Worm (Caenorhabditis elegans): Measurements from ENCODE around the gene F17C11.22.
A peak's percentile ranks its signal among the peaks of the same experiment; 100 is the strongest.

F17C11.22 gene

DNA sequence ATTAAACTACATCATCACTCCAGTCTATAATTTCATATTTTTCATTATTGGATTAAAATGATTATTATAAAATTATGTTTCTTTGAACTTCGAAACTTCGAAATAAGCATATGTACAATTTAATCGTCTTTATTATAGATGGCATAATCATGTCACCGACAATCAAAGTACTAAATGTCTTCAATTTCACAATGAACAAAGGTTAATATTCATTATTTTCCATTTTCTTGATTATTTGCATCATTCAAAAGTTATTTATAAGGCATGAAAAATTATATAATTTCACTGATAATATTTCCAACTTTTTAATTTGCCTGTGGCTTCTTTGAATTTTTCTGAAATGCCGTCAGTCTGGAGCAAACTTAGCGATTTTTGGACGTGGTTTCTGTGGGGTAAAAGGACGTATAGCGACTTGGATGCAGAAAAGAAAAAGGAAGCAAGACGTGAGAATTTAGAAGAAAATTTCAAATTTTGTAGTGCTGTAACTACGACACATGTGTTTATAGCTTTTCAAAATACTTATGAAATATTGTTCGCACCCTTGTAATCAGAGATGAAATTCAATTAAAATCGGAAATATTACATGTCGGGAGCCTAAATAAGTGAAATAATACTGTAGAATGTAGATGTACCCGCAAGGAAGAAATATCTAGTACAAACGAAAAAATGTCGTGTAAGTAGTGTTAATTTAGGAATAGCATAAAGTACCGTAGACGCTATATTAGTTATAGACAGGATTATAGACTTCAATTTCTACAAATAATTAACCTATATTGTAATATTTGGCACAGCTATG, 14.1 kb downstream of the F17C11.22 start, which contains the start of gene F17C11.13 (continued):
- TF ChIP-seq Y105C5A.15 (GFP tag; IDR thresholded peaks at IDR 0.05) (no peak), lin-38 (GFP tag; IDR thresholded peaks at IDR 0.05) (no peak), aha-1 (tag) (peak; percentile 98), zfp-2 (tag; optimal IDR thresholded peaks at IDR 0.05) (no peak), spr-1 (tag; optimal IDR thresholded peaks at IDR 0.05) (no peak), Y75B8A.6 (GFP tag; IDR thresholded peaks at IDR 0.05) (no peak), pqm-1 (tag; optimal IDR thresholded peaks at IDR 0.05) (peak; percentile 39)

DNA sequence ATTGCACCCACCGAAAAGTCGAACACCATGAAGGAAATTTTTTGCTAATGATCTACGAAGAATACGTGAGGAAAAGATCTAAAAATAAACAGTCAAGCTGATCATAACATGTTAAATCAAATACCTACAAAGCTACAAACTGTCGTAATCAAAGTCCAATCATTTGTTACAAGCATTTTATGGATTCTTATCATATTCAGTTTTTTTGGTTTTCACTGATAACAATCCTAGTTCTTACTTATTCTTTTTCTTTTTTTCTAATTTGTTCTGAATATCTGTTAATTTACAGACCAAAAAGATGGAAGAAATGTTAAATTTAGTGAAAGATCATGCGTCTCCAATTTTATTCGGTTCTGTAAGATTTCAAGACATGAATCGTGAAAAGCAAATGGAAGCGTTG, 15.1 kb downstream of the F17C11.22 start, which contains the start of gene F17C11.6:
F17C11.6 (plus strand) TSS at position 290 of the 400 bp plus-strand sequence.
- no peak for TF ChIP-seq ceh-28 (tag; optimal IDR thresholded peaks at IDR 0.05)
- no peak for TF ChIP-seq F44E2.7 (GFP tag; IDR thresholded peaks at IDR 0.05)
- TF ChIP-seq daf-16 (GFP tag; optimal IDR thresholded peaks at IDR 0.05): no peak
- peak; percentile 27 for TF ChIP-seq daf-16 (tag; optimal IDR thresholded peaks at IDR 0.05)
- TF ChIP-seq nhr-10 (tag; optimal IDR thresholded peaks at IDR 0.05): no peak
- TF ChIP-seq F49E8.2 (tag; optimal IDR thresholded peaks at IDR 0.05; ENCODE audit: borderline replicate concordance): no peak
- TF ChIP-seq ceh-20 (GFP tag; IDR thresholded peaks at IDR 0.05): no peak
- no peak for TF ChIP-seq pha-4 (GFP tag; IDR thresholded peaks at IDR 0.05)
- TF ChIP-seq pha-4 (tag; optimal IDR thresholded peaks at IDR 0.05): no peak
- TF ChIP-seq F26F4.8 (GFP tag; conservative IDR thresholded peaks at IDR 0.05): no peak
- peak; percentile 7 for TF ChIP-seq dve-1 (tag; optimal IDR thresholded peaks at IDR 0.05; ENCODE audit: insufficient read depth)

DNA sequence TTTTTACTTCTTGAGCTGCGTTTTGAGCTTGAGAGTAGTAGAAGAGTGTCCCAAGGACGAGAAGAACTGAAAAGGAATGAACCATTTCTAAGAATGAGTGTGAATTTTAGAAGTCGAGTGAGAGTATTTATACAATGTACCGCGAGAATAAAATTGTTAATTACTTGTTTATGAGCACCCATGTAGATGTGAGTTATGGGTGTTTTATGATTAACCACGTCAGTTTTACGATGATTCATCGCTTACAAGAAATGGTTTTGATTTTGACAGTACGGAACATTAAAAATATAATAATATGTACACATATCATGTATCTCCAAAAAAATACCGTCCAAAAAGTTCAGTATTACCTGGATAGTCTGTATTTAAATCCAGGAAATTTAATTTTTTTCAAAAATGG, 15.6 kb downstream of the F17C11.22 start, which contains the start of gene clec-221:
clec-221 (minus strand) TSS at position 101 of the 400 bp plus-strand sequence.
- TF ChIP-seq dmd-8 (GFP tag; IDR thresholded peaks at IDR 0.05) (no peak), mes-2 (tag; optimal IDR thresholded peaks at IDR 0.05; ENCODE audit: poor library complexity, severe bottlenecking) (no peak), nhr-237 (tag; optimal IDR thresholded peaks at IDR 0.05) (no peak), lin-38 (GFP tag; IDR thresholded peaks at IDR 0.05) (no peak), nhr-77 (tag; optimal IDR thresholded peaks at IDR 0.05) (no peak), ZK337.2 (GFP tag; IDR thresholded peaks at IDR 0.05) (no peak), pha-4 (GFP tag; IDR thresholded peaks at IDR 0.05) (no peak), pha-4 (tag; optimal IDR thresholded peaks at IDR 0.05) (no peak), daf-16 (GFP tag; optimal IDR thresholded peaks at IDR 0.05) (no peak), daf-16 (tag; optimal IDR thresholded peaks at IDR 0.05) (no peak), tra-1 (GFP tag; IDR thresholded peaks at IDR 0.05) (no peak), vab-7 (GFP tag; IDR thresholded peaks at IDR 0.05) (no peak)

DNA sequence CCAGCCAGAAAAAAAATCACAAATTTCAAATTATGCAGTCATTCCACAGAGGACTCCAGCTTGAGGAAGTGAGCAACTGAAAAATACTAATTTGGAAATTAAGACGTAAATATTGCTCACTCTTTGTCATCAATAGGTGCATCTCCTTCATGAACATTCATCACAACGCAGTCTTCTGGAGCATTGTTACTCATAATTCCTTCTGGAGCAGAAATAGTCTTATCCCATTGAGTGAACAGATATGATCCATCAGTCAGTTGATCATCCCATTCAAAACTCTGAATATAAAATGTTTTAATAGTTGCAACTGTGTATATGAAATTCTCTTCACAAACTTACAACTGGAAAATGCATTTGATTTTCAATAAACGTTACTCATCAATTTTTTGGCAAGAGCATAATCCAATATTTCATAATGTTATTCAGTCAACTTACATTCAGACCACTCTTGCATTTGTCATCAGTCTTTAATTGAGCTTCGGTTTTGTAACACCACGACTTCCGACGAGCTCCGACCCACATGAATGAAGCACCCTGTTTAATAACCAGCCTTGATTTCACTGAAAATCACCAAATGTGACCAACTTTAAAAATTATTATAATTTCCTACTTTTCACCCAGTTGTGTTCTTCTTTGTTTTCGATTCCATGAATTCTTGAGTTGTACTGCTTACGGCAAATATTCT, 16.4 kb downstream of the F17C11.22 start:
- TF ChIP-seq mdt-29 (GFP tag; IDR thresholded peaks at IDR 0.05): 0 out of 2 replicates have a peak, but pooled peaks have one; percentile 32
- TF ChIP-seq madf-9 (GFP tag; conservative IDR thresholded peaks at IDR 0.05): no peak
- TF ChIP-seq lin-38 (GFP tag; IDR thresholded peaks at IDR 0.05): no peak; the same call in 1 of the 2 replicates
- no peak for TF ChIP-seq ceh-82 (tag; optimal IDR thresholded peaks at IDR 0.05)
- TF ChIP-seq dmd-9 (GFP tag; IDR thresholded peaks at IDR 0.05): no peak
- no peak for TF ChIP-seq arid-1 (GFP tag; conservative IDR thresholded peaks at IDR 0.05)
- no peak for TF ChIP-seq zag-1 (tag; optimal IDR thresholded peaks at IDR 0.05)
- TF ChIP-seq lin-13 (GFP tag; optimal IDR thresholded peaks at IDR 0.05): no peak
- TF ChIP-seq ctbp-1 (GFP tag; IDR thresholded peaks at IDR 0.05): no peak
- TF ChIP-seq mdl-1 (tag; optimal IDR thresholded peaks at IDR 0.05): no peak
- TF ChIP-seq tag-97 (GFP tag; IDR thresholded peaks at IDR 0.05): no peak
- TF ChIP-seq dve-1 (tag; optimal IDR thresholded peaks at IDR 0.05; ENCODE audit: insufficient read depth): peak; percentile 42
- TF ChIP-seq dmd-8 (GFP tag; IDR thresholded peaks at IDR 0.05): no peak
- TF ChIP-seq hlh-11 (tag; optimal IDR thresholded peaks at IDR 0.05): no peak
- TF ChIP-seq lin-15B (tag; optimal IDR thresholded peaks at IDR 0.05): no peak
- peak; percentile 19 to 67 for TF ChIP-seq unc-62 (GFP tag; optimal IDR thresholded peaks at IDR 0.05 in 1 of 2)
- TF ChIP-seq unc-62 (tag; optimal IDR thresholded peaks at IDR 0.05): no peak
- no peak for TF ChIP-seq attf-4 (tag; optimal IDR thresholded peaks at IDR 0.05)
- TF ChIP-seq ceh-62 (tag; optimal IDR thresholded peaks at IDR 0.05): no peak
- TF ChIP-seq ceh-28 (tag; optimal IDR thresholded peaks at IDR 0.05): no peak
- peak; percentile 18 for TF ChIP-seq nhr-25 (tag; optimal IDR thresholded peaks at IDR 0.05; ENCODE audit: borderline replicate concordance, insufficient read depth)
- no peak for TF ChIP-seq F37D6.2 (tag; optimal IDR thresholded peaks at IDR 0.05)
- peak; percentile 69 for TF ChIP-seq T20F7.1 (GFP tag; optimal IDR thresholded peaks at IDR 0.05)

Measured in whole organism, L4 larva.